Fruit fly (Drosophila melanogaster): Measurements from ENCODE around the gene rdgC.

rdgC gene

dm6 chr3L:20276615-20277014 is 28.7 kb downstream of the rdgC start (continued):
- TF ChIP-seq dysf (GFP tag; IDR thresholded peaks at IDR 0.05) (peak; percentile 60), HLH4C (GFP tag; IDR thresholded peaks at IDR 0.05; ENCODE audit: partially characterized antibody) (no peak), CG14965 (GFP tag; optimal IDR thresholded peaks at IDR 0.05; ENCODE audit: borderline replicate concordance) (no peak), kni (GFP tag; optimal IDR thresholded peaks at IDR 0.05) (no peak), br (optimal IDR thresholded peaks at IDR 0.05) (no peak), CG8359 (GFP tag; optimal IDR thresholded peaks at IDR 0.05; ENCODE audit: borderline replicate concordance) (no peak), crp (GFP tag; optimal IDR thresholded peaks at IDR 0.05) (no peak), HHEX (GFP tag; optimal IDR thresholded peaks at IDR 0.05) (no peak), kay (GFP tag; optimal IDR thresholded peaks at IDR 0.05) (no peak), sug (tag; optimal IDR thresholded peaks at IDR 0.05) (no peak), zf30C (GFP tag; optimal IDR thresholded peaks at IDR 0.05) (no peak), bowl (GFP tag; IDR thresholded peaks at IDR 0.05) (no peak), ranshi (GFP tag; IDR thresholded peaks at IDR 0.05) (peak; percentile 54; the same call in 1 of the 2 replicates), CG11696 (GFP tag; IDR thresholded peaks at IDR 0.05) (no peak), prd (optimal IDR thresholded peaks at IDR 0.05) (no peak), prd (GFP tag; IDR thresholded peaks at IDR 0.05) (peak; percentile 42; the same call in 1 of the 3 replicates), zen2 (GFP tag; IDR thresholded peaks at IDR 0.05; ENCODE audit: partially characterized antibody) (no peak), Kr (GFP tag; optimal IDR thresholded peaks at IDR 0.05) (no peak), CG12942 (GFP tag; optimal IDR thresholded peaks at IDR 0.05) (no peak), CG31388 (GFP tag; optimal IDR thresholded peaks at IDR 0.05) (no peak), so (GFP tag; IDR thresholded peaks at IDR 0.05) (no peak), Atf6 (GFP tag; IDR thresholded peaks at IDR 0.05) (no peak; the same call in 1 of the 2 replicates), Med (GFP tag) (no peak), CG3163 (GFP tag; optimal IDR thresholded peaks at IDR 0.05) (no peak), shn (GFP tag; optimal IDR thresholded peaks at IDR 0.05) (peak; percentile 1), yki (optimal IDR thresholded peaks at IDR 0.05) (no peak), fd64A (GFP tag; optimal IDR thresholded peaks at IDR 0.05) (no peak), fd96Cb (tag; optimal IDR thresholded peaks at IDR 0.05) (peak; percentile 45), CG5245 (GFP tag; optimal IDR thresholded peaks at IDR 0.05) (no peak), dmrt99B (tag; optimal IDR thresholded peaks at IDR 0.05) (peak; percentile 69), Meics (GFP tag; optimal IDR thresholded peaks at IDR 0.05) (peak; percentile 74), Ets97D (GFP tag; optimal IDR thresholded peaks at IDR 0.05) (no peak), CG15011 (GFP tag; optimal IDR thresholded peaks at IDR 0.05) (no peak), CG3838 (GFP tag; optimal IDR thresholded peaks at IDR 0.05) (no peak), maf-S (GFP tag; optimal IDR thresholded peaks at IDR 0.05) (no peak), CG1647 (GFP tag; optimal IDR thresholded peaks at IDR 0.05) (no peak), CG13624 (GFP tag; optimal IDR thresholded peaks at IDR 0.05) (peak; percentile 33), hkb (optimal IDR thresholded peaks at IDR 0.05) (no peak), hkb (GFP tag; IDR thresholded peaks at IDR 0.05) (peak; percentile 69; the same call in 1 of the 2 replicates), CG11093 (GFP tag; IDR thresholded peaks at IDR 0.05) (no peak), Trl (optimal IDR thresholded peaks at IDR 0.05) (no peak), Trl (GFP tag; optimal IDR thresholded peaks at IDR 0.05) (peak; percentile 16), lola (GFP tag; optimal IDR thresholded peaks at IDR 0.05) (no peak), CG31365 (tag; optimal IDR thresholded peaks at IDR 0.05) (no peak), CG12071 (GFP tag; optimal IDR thresholded peaks at IDR 0.05) (peak; percentile 36), D (optimal IDR thresholded peaks at IDR 0.05) (no peak), D (GFP tag; optimal IDR thresholded peaks at IDR 0.05) (no peak), exex (tag; optimal IDR thresholded peaks at IDR 0.05) (no peak), CG10321 (GFP tag; IDR thresholded peaks at IDR 0.05) (no peak), sqz (GFP tag; optimal IDR thresholded peaks at IDR 0.05) (no peak), CG12659 (GFP tag; optimal IDR thresholded peaks at IDR 0.05) (peak; percentile 16), CG18262 (tag; optimal IDR thresholded peaks at IDR 0.05) (no peak), B-H2 (GFP tag; optimal IDR thresholded peaks at IDR 0.05) (no peak)

Data from whole organism, embryonic.